Fruit fly (Drosophila melanogaster): ENCODE results near the gene DIP-beta.
A peak's percentile ranks its signal among the peaks of the same experiment; 100 is the strongest.

Gene DIP-beta

dm6 chrX:21373659-21374426, 83.7 kb downstream of the DIP-beta start, which contains the start of gene slgA (continued):
- TF ChIP-seq CG17829 (tag; optimal IDR thresholded peaks at IDR 0.05) (no peak), peb (GFP tag; IDR thresholded peaks at IDR 0.05) (no peak), Sry-β (GFP tag; optimal IDR thresholded peaks at IDR 0.05) (no peak), Max (GFP tag; optimal IDR thresholded peaks at IDR 0.05) (peak; percentile 2), CG31441 (GFP tag; IDR thresholded peaks at IDR 0.05) (no peak), tx (GFP tag; optimal IDR thresholded peaks at IDR 0.05) (no peak), NC2β (GFP tag; optimal IDR thresholded peaks at IDR 0.05) (peak; percentile 48), Bdp1 (GFP tag; optimal IDR thresholded peaks at IDR 0.05) (no peak), CG31365 (tag; optimal IDR thresholded peaks at IDR 0.05) (no peak), Asciz (GFP tag; optimal IDR thresholded peaks at IDR 0.05) (no peak), sug (tag; optimal IDR thresholded peaks at IDR 0.05) (peak; percentile 92), sisA (GFP tag; IDR thresholded peaks at IDR 0.05) (peak; percentile 32; the same call in 1 of the 2 replicates), org-1 (GFP tag; optimal IDR thresholded peaks at IDR 0.05) (no peak), ken (GFP tag; IDR thresholded peaks at IDR 0.05) (peak; percentile 57; the same call in 2 of the 3 replicates), CG18262 (tag; optimal IDR thresholded peaks at IDR 0.05) (peak; percentile 4), CG15479 (GFP tag; optimal IDR thresholded peaks at IDR 0.05) (no peak), lab (GFP tag; optimal IDR thresholded peaks at IDR 0.05) (peak; percentile 49), prd (optimal IDR thresholded peaks at IDR 0.05) (no peak), prd (GFP tag; IDR thresholded peaks at IDR 0.05) (no peak), Dip2 (GFP tag; IDR thresholded peaks at IDR 0.05) (no peak), fu2 (GFP tag; optimal IDR thresholded peaks at IDR 0.05) (no peak), Mad (GFP tag; optimal IDR thresholded peaks at IDR 0.05) (peak; percentile 31), TFAM (GFP tag; optimal IDR thresholded peaks at IDR 0.05) (no peak), lov (optimal IDR thresholded peaks at IDR 0.05) (no peak), lov (GFP tag; IDR thresholded peaks at IDR 0.05) (no peak), ttk (GFP tag; IDR thresholded peaks at IDR 0.05) (no peak), trem (tag; optimal IDR thresholded peaks at IDR 0.05) (peak; percentile 44), D19A (tag; optimal IDR thresholded peaks at IDR 0.05) (no peak), CG10565 (GFP tag; optimal IDR thresholded peaks at IDR 0.05) (no peak), CG2202 (tag; optimal IDR thresholded peaks at IDR 0.05) (no peak), vvl (GFP tag; IDR thresholded peaks at IDR 0.05) (no peak; the same call in 1 of the 2 replicates), Mrtf (GFP tag; IDR thresholded peaks at IDR 0.05) (no peak), wek (GFP tag; optimal IDR thresholded peaks at IDR 0.05) (no peak), CG18619 (GFP tag; optimal IDR thresholded peaks at IDR 0.05) (no peak), CG11398 (GFP tag; optimal IDR thresholded peaks at IDR 0.05) (no peak), Hr39 (optimal IDR thresholded peaks at IDR 0.05) (no peak), HLHmδ (GFP tag; optimal IDR thresholded peaks at IDR 0.05) (no peak), Hmr (GFP tag; optimal IDR thresholded peaks at IDR 0.05) (peak; percentile 46), NK7.1 (GFP tag; optimal IDR thresholded peaks at IDR 0.05) (no peak), Rfx (GFP tag; IDR thresholded peaks at IDR 0.05) (peak; percentile 64), CG3838 (GFP tag; optimal IDR thresholded peaks at IDR 0.05) (no peak), Dad (GFP tag; optimal IDR thresholded peaks at IDR 0.05) (no peak), gcm (GFP tag; optimal IDR thresholded peaks at IDR 0.05) (no peak), H15 (GFP tag; IDR thresholded peaks at IDR 0.05) (no peak), inv (GFP tag; IDR thresholded peaks at IDR 0.05; ENCODE audit: partially characterized antibody) (peak; percentile 55), sc (optimal IDR thresholded peaks at IDR 0.05) (no peak), sc (GFP tag; optimal IDR thresholded peaks at IDR 0.05) (no peak), CG12659 (GFP tag; optimal IDR thresholded peaks at IDR 0.05) (peak; percentile 63), CG17612 (GFP tag; IDR thresholded peaks at IDR 0.05) (no peak), CG15073 (GFP tag; optimal IDR thresholded peaks at IDR 0.05) (peak; percentile 89), CG3995 (GFP tag; optimal IDR thresholded peaks at IDR 0.05) (peak; percentile 70), mam (GFP tag; optimal IDR thresholded peaks at IDR 0.05) (peak; percentile 69)

Data from whole organism, embryonic.